Fruit fly (Drosophila melanogaster) whole organism, prepupa: ENCODE results near the gene Npc2f.

Experiments
- CG11294 ChIP-seq: fragments of 200-800 bp; sonication (Bioruptor generic); IDR thresholded peaks from 2 replicates; pipeline ENCODE4 v1.3.6; 2022; ENCODE audit warnings: missing biosample characterization, missing genetic modification characterization
- CG1621 ChIP-seq: fragments of 200-800 bp; sonication (Bioruptor generic); optimal IDR thresholded peaks from 3 replicates; lab custom pipeline; 2018; ENCODE audit warnings: missing biosample characterization, mild to moderate bottlenecking, missing genetic modification characterization
- CG8632 ChIP-seq: fragments of 200-800 bp; sonication (Bioruptor generic); optimal IDR thresholded peaks from 3 replicates; lab custom pipeline; 2016; ENCODE audit warnings: missing biosample characterization, missing genetic modification characterization
- Eip78C ChIP-seq: fragments of 200-800 bp; sonication (Bioruptor generic); peaks from one replicate; lab custom pipeline; 2016; ENCODE audit warnings: missing biosample characterization, missing genetic modification characterization
- OdsH ChIP-seq: fragments of 200-800 bp; sonication (Bioruptor generic); optimal IDR thresholded peaks from 3 replicates; lab custom pipeline; 2016; ENCODE audit warnings: missing biosample characterization, missing genetic modification characterization
- acj6 ChIP-seq: fragments of 200-800 bp; sonication (Bioruptor generic); optimal IDR thresholded peaks from 3 replicates; lab custom pipeline; 2016; ENCODE audit warnings: missing biosample characterization, missing genetic modification characterization
- cyc ChIP-seq: fragments of 200-800 bp; sonication (Bioruptor generic); optimal IDR thresholded peaks from 3 replicates; lab custom pipeline; 2016; ENCODE audit warnings: missing biosample characterization, missing genetic modification characterization
- dac ChIP-seq: fragments of 200-800 bp; sonication (Bioruptor generic); optimal IDR thresholded peaks from 2 replicates; lab custom pipeline; 2017; ENCODE audit warnings: missing biosample characterization, mild to moderate bottlenecking, missing genetic modification characterization
- eg ChIP-seq: fragments of 200-800 bp; sonication (Bioruptor generic); IDR thresholded peaks from 3 replicates; pipeline ENCODE4 v1.3.6; 2022; ENCODE audit warnings: missing biosample characterization, missing genetic modification characterization
- salr ChIP-seq, 2 experiments: fragments of 200-800 bp; sonication (Bioruptor generic); optimal IDR thresholded peaks; 3 replicates each; lab custom pipeline; 2016 to 2018; ENCODE audit warnings: missing biosample characterization in 2 of 2, missing genetic modification characterization in 2 of 2, mild to moderate bottlenecking in 1 of 2
- vri ChIP-seq: fragments of 200-800 bp; sonication (Bioruptor generic); optimal IDR thresholded peaks from 3 replicates; lab custom pipeline; 2016; ENCODE audit warnings: missing biosample characterization, mild to moderate bottlenecking, missing genetic modification characterization

Npc2f gene

DNA sequence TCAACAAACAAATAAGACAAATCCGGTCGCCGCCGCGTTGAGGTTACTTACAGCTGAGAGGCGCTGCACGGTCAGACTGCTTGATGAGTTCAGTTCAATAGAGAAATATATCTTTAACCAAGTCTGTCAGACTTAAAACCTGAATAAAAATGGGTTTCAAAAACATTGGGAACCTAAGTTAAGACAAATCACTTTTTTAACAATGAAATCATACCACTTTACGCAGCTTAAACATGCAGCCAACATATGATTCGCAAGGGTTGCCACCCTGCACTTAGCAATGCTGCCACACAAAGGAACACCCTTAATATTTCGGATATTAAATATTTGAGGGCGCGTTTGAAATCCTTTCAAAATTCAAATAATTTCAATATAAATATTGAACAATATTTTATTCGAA lies 50.9 kb downstream of the Npc2f start, which contains the start of gene CG5515 (continued):
- TF ChIP-seq dac (peak; percentile 14), CG1621 (tag; lab: Kevin White, UChicago) (no peak), eg (peak; percentile 57; the same call in 2 of the 3 replicates), cyc (GFP tag; lab: Kevin White, UChicago) (peak; percentile 57), salr (GFP tag; optimal IDR thresholded peaks at IDR 0.05; lab: Kevin White, UChicago) (no peak), CG8632 (peak; percentile 22), Eip78C (GFP tag; lab: Kevin White, UChicago) (peak; percentile 78), acj6 (GFP tag; lab: Kevin White, UChicago) (peak; percentile 63), vri (GFP tag; lab: Kevin White, UChicago) (no peak), OdsH (GFP tag; lab: Kevin White, UChicago) (peak; percentile 73), CG11294 (peak; percentile 14; the same call in 1 of the 2 replicates)
